Fruit fly (Drosophila melanogaster): ENCODE data around the gene elgi.

- no peak for TF ChIP-seq OdsH (GFP tag; optimal IDR thresholded peaks at IDR 0.05)
- no peak for TF ChIP-seq Abd-B (GFP tag; optimal IDR thresholded peaks at IDR 0.05)
- TF ChIP-seq psq (GFP tag; optimal IDR thresholded peaks at IDR 0.05), result peak; percentile 32
- TF ChIP-seq lola (GFP tag; optimal IDR thresholded peaks at IDR 0.05), result no peak
- no peak for TF ChIP-seq jim (GFP tag; optimal IDR thresholded peaks at IDR 0.05)
- no peak for TF ChIP-seq pan (optimal IDR thresholded peaks at IDR 0.05)
- no peak for TF ChIP-seq CG32264 (GFP tag; optimal IDR thresholded peaks at IDR 0.05)
- TF ChIP-seq Myc (optimal IDR thresholded peaks at IDR 0.05), result no peak
Measured at dm6 chr3L:15967588-15968500, 11.5 kb downstream of the elgi start, which contains the start of the genes Brr2 and CG10516.

All from whole organism, wandering third instar larva.